Worm (Caenorhabditis elegans): ENCODE results near the gene Y75B8A.8.

The Y75B8A.8 gene

DNA sequence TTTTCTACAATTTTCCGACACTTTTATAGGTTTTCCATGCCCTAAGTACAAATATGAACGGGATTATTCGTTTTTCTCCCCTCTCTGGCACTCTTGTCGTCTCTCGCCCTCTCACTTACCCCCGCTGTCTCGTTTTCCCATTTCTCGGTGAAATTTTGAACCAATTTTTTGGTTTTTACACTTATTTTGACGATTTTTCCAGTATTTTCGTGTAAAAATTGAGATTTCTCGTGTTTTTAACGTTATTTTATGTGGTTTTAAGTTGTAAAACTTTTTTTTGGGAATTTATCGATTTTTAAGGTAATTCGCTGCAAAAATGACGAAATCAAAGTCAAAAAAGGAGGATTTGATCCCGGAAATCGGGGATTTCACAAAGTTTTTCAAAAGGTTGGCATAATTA is 8.0 kb upstream of the Y75B8A.8 start, which contains the start of gene Y75B8A.7:
Gene Y75B8A.7 (plus strand): TSS at position 301 of the 400 bp plus-strand sequence.
- TF ChIP-seq flh-1 (GFP tag; optimal IDR thresholded peaks at IDR 0.05) = no peak
- TF ChIP-seq nhr-237 (tag; optimal IDR thresholded peaks at IDR 0.05) = no peak
- no peak for TF ChIP-seq mab-5 (tag; optimal IDR thresholded peaks at IDR 0.05)
- no peak for TF ChIP-seq ces-1 (GFP tag; optimal IDR thresholded peaks at IDR 0.05)
- no peak for TF ChIP-seq unc-39 (tag; optimal IDR thresholded peaks at IDR 0.05)
- TF ChIP-seq nhr-76 (tag; optimal IDR thresholded peaks at IDR 0.05) = no peak
- no peak for TF ChIP-seq snpc-4 (tag; optimal IDR thresholded peaks at IDR 0.05)
- no peak for TF ChIP-seq tbx-8 (GFP tag; optimal IDR thresholded peaks at IDR 0.05)
- no peak for TF ChIP-seq sptf-1 (tag; optimal IDR thresholded peaks at IDR 0.05)
- TF ChIP-seq mep-1 (tag; optimal IDR thresholded peaks at IDR 0.05) = no peak
- no peak for TF ChIP-seq pha-4 (tag; optimal IDR thresholded peaks at IDR 0.05)
- TF ChIP-seq ceh-43 (GFP tag; optimal IDR thresholded peaks at IDR 0.05) = no peak

DNA sequence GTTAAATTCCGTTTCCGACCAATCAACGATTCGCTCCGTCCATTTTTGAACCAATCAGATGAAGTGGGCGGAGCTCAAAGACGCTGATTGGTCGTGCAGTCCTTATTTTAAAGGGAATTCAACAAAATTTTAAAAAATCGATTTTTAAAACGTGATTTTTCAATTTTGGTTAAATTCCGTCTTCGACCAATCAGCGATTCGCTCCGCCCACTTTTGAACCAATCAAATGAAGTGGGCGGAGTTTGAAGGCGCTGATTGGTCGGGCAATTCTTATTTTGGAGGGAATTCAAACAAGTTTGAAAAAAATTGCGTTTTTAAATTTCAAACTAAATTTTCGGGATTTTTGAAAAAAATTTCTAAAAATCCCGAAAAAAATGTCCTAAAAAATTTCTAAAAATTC is 7.0 kb upstream of the Y75B8A.8 start:
- TF ChIP-seq unc-120 (tag; optimal IDR thresholded peaks at IDR 0.05; ENCODE audit: poor library complexity, severe bottlenecking) (no peak), snpc-4 (tag; optimal IDR thresholded peaks at IDR 0.05) (no peak), sem-2 (GFP tag; optimal IDR thresholded peaks at IDR 0.05) (no peak), ztf-11 (tag; optimal IDR thresholded peaks at IDR 0.05) (no peak), M03D4.4 (tag; optimal IDR thresholded peaks at IDR 0.05) (no peak), cnd-1 (tag; optimal IDR thresholded peaks at IDR 0.05) (no peak), nhr-28 (tag; optimal IDR thresholded peaks at IDR 0.05) (no peak)

DNA sequence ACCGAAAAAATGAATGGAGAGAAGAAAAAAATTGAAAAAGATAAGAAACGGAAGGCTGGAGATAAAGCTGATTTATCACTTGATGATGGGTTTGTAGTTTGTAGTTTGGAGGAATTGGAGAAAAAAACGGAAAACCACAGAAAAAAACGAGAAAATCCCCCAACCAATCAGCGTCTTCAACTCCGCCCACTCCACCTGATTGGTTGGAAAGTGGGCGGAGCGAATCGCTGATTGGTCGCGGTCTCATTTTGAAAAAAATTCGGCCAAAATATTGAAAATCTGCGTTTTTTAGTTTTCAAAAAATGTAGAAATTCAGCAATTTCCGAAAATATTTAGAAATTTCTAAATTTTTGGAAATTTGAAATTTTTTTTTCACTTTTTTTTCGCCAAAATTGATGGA is 4.8 kb upstream of the Y75B8A.8 start:
- no peak for TF ChIP-seq ham-2 (GFP tag; optimal IDR thresholded peaks at IDR 0.05)
- TF ChIP-seq flh-1 (GFP tag; optimal IDR thresholded peaks at IDR 0.05) = no peak
- no peak for TF ChIP-seq mep-1 (tag; optimal IDR thresholded peaks at IDR 0.05)
- no peak for TF ChIP-seq sem-2 (GFP tag; optimal IDR thresholded peaks at IDR 0.05)
- TF ChIP-seq drap-1 (GFP tag; optimal IDR thresholded peaks at IDR 0.05) = no peak
- TF ChIP-seq lin-32 (GFP tag; optimal IDR thresholded peaks at IDR 0.05) = no peak
- TF ChIP-seq blmp-1 (tag; optimal IDR thresholded peaks at IDR 0.05) = no peak
- no peak for TF ChIP-seq M03D4.4 (tag; optimal IDR thresholded peaks at IDR 0.05)
- no peak for TF ChIP-seq mab-5 (tag; optimal IDR thresholded peaks at IDR 0.05)
- TF ChIP-seq unc-120 (tag; optimal IDR thresholded peaks at IDR 0.05; ENCODE audit: poor library complexity, severe bottlenecking) = no peak
- TF ChIP-seq snpc-4 (tag; optimal IDR thresholded peaks at IDR 0.05) = no peak
- TF ChIP-seq lin-13 (tag; optimal IDR thresholded peaks at IDR 0.05) = no peak
- no peak for TF ChIP-seq nhr-12 (tag; optimal IDR thresholded peaks at IDR 0.05)

DNA sequence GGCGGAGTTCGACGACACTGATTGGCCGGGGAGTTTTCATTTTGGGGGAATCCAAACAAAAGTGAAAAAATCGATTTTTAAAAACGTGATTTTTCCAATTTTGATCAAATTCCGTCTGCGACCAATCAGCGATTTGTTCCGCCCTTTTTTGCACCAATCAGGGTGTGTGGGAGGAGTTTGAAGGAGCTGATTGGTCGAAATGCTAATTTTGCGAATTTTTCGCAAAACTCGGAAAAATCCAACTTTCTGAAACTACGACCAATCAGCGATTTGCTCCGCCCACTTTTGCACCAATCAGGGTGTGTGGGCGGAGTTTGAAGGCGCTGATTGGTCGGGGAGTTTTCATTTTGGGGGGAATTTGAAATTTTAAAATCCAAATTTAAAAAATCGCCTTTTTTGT is 4.0 kb upstream of the Y75B8A.8 start:
- no peak for TF ChIP-seq unc-120 (tag; optimal IDR thresholded peaks at IDR 0.05; ENCODE audit: poor library complexity, severe bottlenecking)
- no peak for TF ChIP-seq sem-2 (GFP tag; optimal IDR thresholded peaks at IDR 0.05)
- no peak for TF ChIP-seq bed-3 (GFP tag; optimal IDR thresholded peaks at IDR 0.05)
- TF ChIP-seq nhr-76 (tag; optimal IDR thresholded peaks at IDR 0.05) = no peak
- no peak for TF ChIP-seq lin-13 (tag; optimal IDR thresholded peaks at IDR 0.05)
- TF ChIP-seq flh-1 (GFP tag; optimal IDR thresholded peaks at IDR 0.05) = no peak
- no peak for TF ChIP-seq unc-39 (tag; optimal IDR thresholded peaks at IDR 0.05)
- no peak for TF ChIP-seq zip-8 (tag; optimal IDR thresholded peaks at IDR 0.05)
- no peak for TF ChIP-seq lsy-2 (tag; optimal IDR thresholded peaks at IDR 0.05)
- no peak for TF ChIP-seq nhr-237 (tag; optimal IDR thresholded peaks at IDR 0.05)
- TF ChIP-seq ceh-43 (GFP tag; optimal IDR thresholded peaks at IDR 0.05) = no peak
- TF ChIP-seq snpc-4 (tag; optimal IDR thresholded peaks at IDR 0.05) = no peak
- TF ChIP-seq elt-1 (tag; optimal IDR thresholded peaks at IDR 0.05; ENCODE audit: borderline replicate concordance, insufficient read depth) = no peak
- TF ChIP-seq unc-62 (GFP tag; optimal IDR thresholded peaks at IDR 0.05) = no peak
- TF ChIP-seq ceh-39 (tag; optimal IDR thresholded peaks at IDR 0.05) = no peak

DNA sequence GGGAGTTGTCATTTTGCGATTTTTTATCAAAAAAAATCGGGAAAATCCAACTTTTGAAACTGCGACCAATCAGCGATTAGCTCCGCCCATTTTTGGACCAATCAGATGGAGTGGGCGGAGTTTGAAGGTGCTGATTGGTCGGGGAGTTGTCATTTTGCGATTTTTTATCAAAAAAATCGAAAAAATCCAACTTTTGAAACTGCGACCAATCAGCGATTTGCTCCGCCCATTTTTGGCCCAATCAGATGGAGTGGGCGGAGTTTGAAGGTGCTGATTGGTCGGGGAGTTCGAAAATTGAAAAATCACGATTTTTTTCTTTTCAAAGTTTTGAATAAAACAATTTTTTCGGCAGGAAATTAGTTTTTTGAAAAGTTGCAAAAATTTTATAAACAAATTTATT is 3.0 kb upstream of the Y75B8A.8 start:
- TF ChIP-seq M03D4.4 (tag; optimal IDR thresholded peaks at IDR 0.05) (no peak), bed-3 (GFP tag; optimal IDR thresholded peaks at IDR 0.05) (no peak), nhr-28 (tag; optimal IDR thresholded peaks at IDR 0.05) (no peak), ceh-39 (tag; optimal IDR thresholded peaks at IDR 0.05) (no peak), unc-39 (tag; optimal IDR thresholded peaks at IDR 0.05) (no peak), nhr-76 (tag; optimal IDR thresholded peaks at IDR 0.05) (no peak), snpc-4 (tag; optimal IDR thresholded peaks at IDR 0.05) (no peak), ces-1 (GFP tag; optimal IDR thresholded peaks at IDR 0.05) (no peak), blmp-1 (tag; optimal IDR thresholded peaks at IDR 0.05) (no peak), elt-1 (tag; optimal IDR thresholded peaks at IDR 0.05; ENCODE audit: borderline replicate concordance, insufficient read depth) (no peak), mls-2 (tag; optimal IDR thresholded peaks at IDR 0.05) (no peak), nhr-12 (tag; optimal IDR thresholded peaks at IDR 0.05) (no peak), lin-32 (GFP tag; optimal IDR thresholded peaks at IDR 0.05) (no peak), zip-8 (tag; optimal IDR thresholded peaks at IDR 0.05) (no peak)
